Worm (Caenorhabditis elegans): ENCODE results near the gene C34F11.2.
A peak's percentile ranks its signal among the peaks of the same experiment; 100 is the strongest.

C34F11.2 gene

ce11 chrII:5195504-5195903, 16.6 kb upstream of the C34F11.2 start, which contains the start of gene C34F11.5:
Gene C34F11.5 (plus strand): TSS chrII:5195804.
- TF ChIP-seq crh-2 (tag; optimal IDR thresholded peaks at IDR 0.05) (no peak), ZK546.5 (tag; optimal IDR thresholded peaks at IDR 0.05) (no peak), C34F6.9 (tag; optimal IDR thresholded peaks at IDR 0.05) (no peak), dmd-4 (tag; optimal IDR thresholded peaks at IDR 0.05) (no peak), mdl-1 (tag; optimal IDR thresholded peaks at IDR 0.05) (no peak), sma-9 (GFP tag; optimal IDR thresholded peaks at IDR 0.05) (no peak), sma-9 (tag; optimal IDR thresholded peaks at IDR 0.05) (no peak), Y55F3AM.14 (GFP tag; optimal IDR thresholded peaks at IDR 0.05) (no peak), blmp-1 (tag; optimal IDR thresholded peaks at IDR 0.05; ENCODE audit: insufficient read depth) (no peak), ztf-1 (GFP tag; conservative IDR thresholded peaks at IDR 0.05) (no peak), lin-11 (tag; optimal IDR thresholded peaks at IDR 0.05) (no peak), elt-3 (tag; optimal IDR thresholded peaks at IDR 0.05) (no peak), lsy-2 (tag; optimal IDR thresholded peaks at IDR 0.05) (no peak), mab-5 (tag; optimal IDR thresholded peaks at IDR 0.05) (no peak), nhr-21 (tag; optimal IDR thresholded peaks at IDR 0.05) (no peak), nhr-10 (tag; optimal IDR thresholded peaks at IDR 0.05) (no peak), lin-13 (GFP tag; optimal IDR thresholded peaks at IDR 0.05) (no peak), sem-4 (tag; optimal IDR thresholded peaks at IDR 0.05) (no peak), nhr-11 (tag; optimal IDR thresholded peaks at IDR 0.05) (no peak), ztf-4 (tag; optimal IDR thresholded peaks at IDR 0.05) (no peak), zag-1 (tag; optimal IDR thresholded peaks at IDR 0.05) (no peak)

ce11 chrII:5199497-5199896, 12.6 kb upstream of the C34F11.2 start, which contains the start of gene msp-50:
Gene msp-50 (plus strand): TSS chrII:5199797.
- no peak for TF ChIP-seq zag-1 (tag; optimal IDR thresholded peaks at IDR 0.05)
- TF ChIP-seq skn-1 (tag; optimal IDR thresholded peaks at IDR 0.05) = no peak
- no peak for TF ChIP-seq crh-2 (tag; optimal IDR thresholded peaks at IDR 0.05)
- TF ChIP-seq sma-9 (GFP tag; optimal IDR thresholded peaks at IDR 0.05) = no peak
- TF ChIP-seq sma-9 (tag; optimal IDR thresholded peaks at IDR 0.05) = no peak
- no peak for TF ChIP-seq ceh-82 (tag; optimal IDR thresholded peaks at IDR 0.05)
- TF ChIP-seq Y55F3AM.14 (GFP tag; optimal IDR thresholded peaks at IDR 0.05) = no peak
- no peak for TF ChIP-seq ztf-4 (tag; optimal IDR thresholded peaks at IDR 0.05)
- no peak for TF ChIP-seq lin-13 (GFP tag; optimal IDR thresholded peaks at IDR 0.05)
- TF ChIP-seq C34F6.9 (tag; optimal IDR thresholded peaks at IDR 0.05) = no peak
- TF ChIP-seq nhr-12 (tag; optimal IDR thresholded peaks at IDR 0.05) = no peak
- TF ChIP-seq ztf-11 (tag; optimal IDR thresholded peaks at IDR 0.05) = no peak
- no peak for TF ChIP-seq gmeb-1 (tag; optimal IDR thresholded peaks at IDR 0.05)
- TF ChIP-seq nhr-23 (tag; optimal IDR thresholded peaks at IDR 0.05) = no peak

DNA sequence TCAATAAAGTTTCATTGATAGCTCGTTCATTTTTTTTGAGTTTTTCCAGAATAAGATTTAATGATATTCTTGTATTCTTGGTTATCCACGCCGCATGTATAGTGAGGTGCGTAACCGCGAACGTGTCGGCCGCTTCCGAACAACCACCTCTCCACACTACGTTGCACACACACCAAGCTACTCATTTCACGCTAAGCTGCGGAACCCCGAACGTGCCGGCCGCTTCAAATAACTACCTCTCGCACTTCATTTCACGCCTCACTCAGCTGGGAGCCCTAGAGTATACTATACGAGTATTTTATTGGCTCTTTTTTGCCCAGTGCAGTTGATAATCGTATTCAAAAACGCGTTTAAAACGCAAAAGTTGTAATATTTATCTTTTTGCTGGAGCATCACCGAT, 11.9 kb upstream of the C34F11.2 start:
- TF ChIP-seq snpc-4 (tag; optimal IDR thresholded peaks at IDR 0.05) = peak; percentile 90

DNA sequence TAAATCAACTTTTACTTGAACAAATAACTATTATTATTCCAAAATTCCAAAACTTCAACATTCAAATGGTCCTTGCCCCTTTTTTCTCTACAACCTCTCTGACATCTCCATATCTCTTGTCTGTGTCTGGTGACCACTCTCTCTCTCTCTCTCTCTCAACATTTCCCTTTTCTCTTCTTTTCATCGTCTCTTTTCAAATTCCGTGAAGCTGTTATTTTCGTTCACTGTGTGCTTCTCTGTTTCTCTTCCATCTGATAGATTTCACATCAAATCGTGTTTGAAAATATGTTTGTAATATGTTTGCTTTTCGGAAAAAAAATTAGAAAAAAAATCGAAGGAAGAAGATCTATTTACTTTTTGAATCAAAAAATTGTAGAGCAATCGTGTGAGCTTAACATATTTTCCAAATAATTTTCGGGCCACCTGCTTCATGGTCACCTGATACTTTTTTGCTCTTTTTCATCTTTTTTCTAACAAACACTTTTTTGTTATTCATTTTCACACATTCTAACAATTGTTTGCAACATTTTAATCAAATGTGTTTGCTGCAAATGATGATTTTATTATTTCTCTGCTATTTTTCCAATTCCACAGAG, 11.0 kb upstream of the C34F11.2 start:
- TF ChIP-seq ama-1 (optimal IDR thresholded peaks at IDR 0.05) (peak; percentile 58), mab-5 (tag; optimal IDR thresholded peaks at IDR 0.05) (no peak), unc-62 (GFP tag; optimal IDR thresholded peaks at IDR 0.05) (no peak), ZK546.5 (tag; optimal IDR thresholded peaks at IDR 0.05) (no peak), sma-9 (GFP tag; optimal IDR thresholded peaks at IDR 0.05) (peak; percentile 33), sma-9 (tag; optimal IDR thresholded peaks at IDR 0.05) (no peak), skn-1 (tag; optimal IDR thresholded peaks at IDR 0.05) (no peak), ztf-11 (tag; optimal IDR thresholded peaks at IDR 0.05) (no peak), nhr-237 (tag; optimal IDR thresholded peaks at IDR 0.05) (no peak), nhr-6 (tag; optimal IDR thresholded peaks at IDR 0.05) (peak; percentile 51), sem-4 (tag; optimal IDR thresholded peaks at IDR 0.05) (no peak), peb-1 (tag; optimal IDR thresholded peaks at IDR 0.05) (no peak), nhr-11 (tag; optimal IDR thresholded peaks at IDR 0.05) (no peak), dmd-4 (tag; optimal IDR thresholded peaks at IDR 0.05) (peak; percentile 48), elt-1 (tag; optimal IDR thresholded peaks at IDR 0.05) (no peak), R02D3.7 (tag; optimal IDR thresholded peaks at IDR 0.05) (no peak), blmp-1 (tag; optimal IDR thresholded peaks at IDR 0.05; ENCODE audit: insufficient read depth) (peak; percentile 29), unc-55 (GFP tag; optimal IDR thresholded peaks at IDR 0.05) (peak; percentile 49), crh-2 (tag; optimal IDR thresholded peaks at IDR 0.05) (no peak), fos-1 (tag; optimal IDR thresholded peaks at IDR 0.05) (peak; percentile 3), nhr-23 (tag; optimal IDR thresholded peaks at IDR 0.05) (no peak), nhr-25 (tag; optimal IDR thresholded peaks at IDR 0.05) (no peak), lin-39 (tag; optimal IDR thresholded peaks at IDR 0.05) (no peak), nhr-77 (tag; optimal IDR thresholded peaks at IDR 0.05) (no peak), snpc-4 (tag; optimal IDR thresholded peaks at IDR 0.05) (peak; percentile 6), ceh-82 (tag; optimal IDR thresholded peaks at IDR 0.05) (no peak), alr-1 (tag; optimal IDR thresholded peaks at IDR 0.05) (no peak), lsy-2 (tag; optimal IDR thresholded peaks at IDR 0.05) (peak in 1 of 2 experiments; percentile 72), gmeb-1 (tag; optimal IDR thresholded peaks at IDR 0.05) (no peak), lin-13 (GFP tag; optimal IDR thresholded peaks at IDR 0.05) (no peak), ceh-16 (tag; optimal IDR thresholded peaks at IDR 0.05) (no peak), sma-3 (GFP tag; optimal IDR thresholded peaks at IDR 0.05) (no peak), ztf-1 (GFP tag; conservative IDR thresholded peaks at IDR 0.05) (no peak), zag-1 (tag; optimal IDR thresholded peaks at IDR 0.05) (no peak), Y55F3AM.14 (GFP tag; optimal IDR thresholded peaks at IDR 0.05) (no peak), nhr-129 (tag; optimal IDR thresholded peaks at IDR 0.05) (peak; percentile 55), nhr-10 (tag; optimal IDR thresholded peaks at IDR 0.05) (no peak)
